Fruit fly (Drosophila melanogaster): ENCODE data around the gene CG12204.
A peak's percentile ranks its signal among the peaks of the same experiment; 100 is the strongest.

CG12204 gene

DNA sequence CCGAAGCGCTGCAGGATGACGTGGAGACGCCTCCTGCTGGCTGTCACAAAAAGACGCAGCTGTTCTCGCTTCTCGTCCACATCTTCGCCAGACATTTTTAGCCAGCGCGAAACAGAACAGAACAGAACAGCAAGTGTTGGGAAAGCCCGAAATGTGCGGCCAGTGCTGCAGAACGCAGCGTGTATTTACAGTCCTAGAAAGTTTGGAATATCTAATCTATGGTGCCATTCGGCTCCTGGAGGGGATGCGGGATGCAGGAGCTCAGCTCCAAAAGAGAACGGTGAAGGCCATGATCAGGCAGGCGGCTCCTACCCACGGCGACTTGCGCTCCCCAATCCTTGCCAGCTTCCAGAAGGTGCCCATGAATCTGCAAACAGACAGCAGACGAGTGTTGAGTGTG is at the start of gene CG12204:
Gene CG12204, minus strand, starts transcription at position 117 of the 400 bp plus-strand sequence.
- TF ChIP-seq noc (tag; optimal IDR thresholded peaks at IDR 0.05), result no peak

- no peak for TF ChIP-seq noc (tag; optimal IDR thresholded peaks at IDR 0.05)
These were observed 41.2 kb upstream of the CG12204 start for dm6 chrX:19535394-19535793.

DNA sequence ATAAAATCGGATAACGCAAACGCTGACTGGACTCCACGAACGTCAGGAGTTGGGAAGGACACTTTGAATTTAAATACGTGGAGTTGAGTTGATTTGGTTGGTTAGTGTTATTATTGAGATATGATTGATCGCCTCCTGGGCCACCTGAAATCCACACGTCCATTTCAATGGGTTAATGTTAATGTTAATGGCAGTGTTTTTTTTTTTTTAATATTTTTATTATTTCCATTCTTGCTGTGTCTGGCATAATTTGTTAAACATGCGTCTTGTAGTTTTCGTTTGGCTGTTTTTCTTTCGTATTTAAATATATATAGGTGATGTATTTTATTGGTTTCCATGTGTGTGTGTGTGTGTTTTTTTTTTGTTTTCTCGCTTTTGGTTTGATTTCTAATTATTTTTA is 37.4 kb upstream of the CG12204 start, which contains the start of gene CG12231:
Gene CG12231, minus strand, starts transcription at position 101 of the 400 bp plus-strand sequence.
- no peak for TF ChIP-seq noc (tag; optimal IDR thresholded peaks at IDR 0.05)

DNA sequence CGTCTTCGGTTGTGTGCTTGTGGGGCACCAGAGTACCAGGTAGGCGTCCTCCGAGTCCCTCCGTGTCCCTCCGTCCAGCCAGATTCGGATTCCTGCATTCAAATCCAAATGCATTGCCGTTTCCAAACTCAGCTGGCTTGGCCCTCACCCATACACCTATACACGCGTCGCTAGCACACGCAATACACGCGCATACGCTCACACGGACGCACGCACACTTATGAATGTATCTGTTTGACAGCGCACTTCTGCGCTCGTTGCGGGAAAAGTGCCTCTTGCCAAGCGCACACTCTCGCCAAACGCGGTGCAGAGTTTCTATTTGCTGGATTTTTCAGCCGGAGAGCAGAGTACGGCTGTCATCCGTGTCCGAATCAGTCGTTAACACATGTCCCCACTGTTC is 28.4 kb upstream of the CG12204 start:
- TF ChIP-seq noc (tag; optimal IDR thresholded peaks at IDR 0.05), result no peak

dm6 chrX:19521753-19522383 is 27.7 kb upstream of the CG12204 start, which contains the start of the genes Idh3a and CoRest:
Idh3a (minus strand) TSS chrX:19521810.
CoRest (plus strand) TSS chrX:19521929.
- no peak for TF ChIP-seq noc (tag; optimal IDR thresholded peaks at IDR 0.05)

dm6 chrX:19520888-19521287 is 26.7 kb upstream of the CG12204 start:
- no peak for TF ChIP-seq noc (tag; optimal IDR thresholded peaks at IDR 0.05)

DNA sequence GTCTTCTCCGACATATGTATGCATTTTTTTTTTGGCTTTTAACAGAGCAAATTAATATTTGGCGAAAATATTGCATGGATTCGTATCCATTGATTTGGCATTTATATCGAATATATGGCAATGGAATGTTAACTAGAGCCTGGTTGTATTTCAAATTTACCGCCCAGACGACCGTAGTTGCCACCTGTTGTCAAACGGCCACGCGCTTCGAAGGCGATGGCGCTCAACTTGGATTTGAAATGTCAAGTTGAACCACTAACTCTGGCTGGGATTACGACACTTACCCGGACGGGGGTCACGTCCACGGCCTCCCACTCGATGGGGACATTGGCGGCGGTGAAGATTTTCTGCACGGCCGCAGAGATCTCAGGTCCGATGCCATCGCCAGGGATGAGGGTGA is 26.2 kb upstream of the CG12204 start:
- TF ChIP-seq noc (tag; optimal IDR thresholded peaks at IDR 0.05), result no peak

- no peak for TF ChIP-seq noc (tag; optimal IDR thresholded peaks at IDR 0.05)
These were observed 16.0 kb upstream of the CG12204 start for dm6 chrX:19510204-19510603.

- TF ChIP-seq noc (tag; optimal IDR thresholded peaks at IDR 0.05), result peak; percentile 58
These were observed 11.4 kb upstream of the CG12204 start for dm6 chrX:19505334-19506185.

DNA sequence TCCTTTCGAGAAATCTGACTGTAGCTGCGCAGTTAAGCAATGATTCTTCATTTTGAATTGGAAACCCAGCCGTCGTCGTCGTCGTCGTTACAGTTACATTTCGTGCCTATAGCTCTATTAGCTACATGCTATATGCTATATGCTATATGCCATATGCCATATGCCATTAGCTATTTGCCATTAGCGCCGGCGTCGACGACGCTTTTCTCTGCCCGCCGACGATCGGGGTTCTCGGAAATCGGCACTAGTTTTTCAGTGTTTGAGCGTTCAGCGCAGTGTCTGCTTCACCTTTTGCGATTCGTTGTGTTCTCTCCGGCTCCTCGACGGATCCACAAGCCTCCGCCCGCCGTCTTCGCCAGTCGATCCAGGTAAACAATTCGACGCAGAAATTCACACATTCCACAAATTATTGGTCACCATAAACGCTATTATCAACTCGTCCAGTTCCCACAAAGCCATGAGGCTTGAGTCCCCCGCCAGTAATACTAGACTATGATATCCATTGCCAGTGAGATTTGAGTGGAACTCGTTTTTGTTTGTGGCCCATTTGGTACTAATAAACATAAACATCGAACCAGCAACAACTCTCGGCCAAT is 10.1 kb upstream of the CG12204 start:
- TF ChIP-seq noc (tag; optimal IDR thresholded peaks at IDR 0.05), result no peak

DNA sequence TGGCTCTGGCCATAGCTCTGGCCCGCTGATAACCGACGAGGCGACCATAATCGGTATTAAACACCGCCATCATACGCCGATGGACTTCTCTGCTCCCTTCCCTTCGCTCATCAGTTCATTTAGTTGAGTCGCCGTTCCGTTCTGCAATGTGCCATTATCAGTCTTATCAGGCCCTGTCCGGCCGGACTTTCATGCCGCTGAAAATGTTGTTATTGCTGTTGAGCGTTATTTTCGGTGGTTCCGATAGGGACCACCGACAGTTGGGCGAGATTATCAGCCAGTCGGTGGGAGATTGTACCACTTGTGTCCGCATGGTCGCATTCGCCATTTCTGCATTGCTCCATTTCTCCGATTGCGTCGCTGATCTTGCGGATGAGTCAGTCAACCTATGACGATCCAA is 7.1 kb upstream of the CG12204 start:
- peak; percentile 10 for TF ChIP-seq noc (tag; optimal IDR thresholded peaks at IDR 0.05)

- no peak for TF ChIP-seq noc (tag; optimal IDR thresholded peaks at IDR 0.05)
These were observed 4.6 kb upstream of the CG12204 start for dm6 chrX:19498755-19499321.

DNA sequence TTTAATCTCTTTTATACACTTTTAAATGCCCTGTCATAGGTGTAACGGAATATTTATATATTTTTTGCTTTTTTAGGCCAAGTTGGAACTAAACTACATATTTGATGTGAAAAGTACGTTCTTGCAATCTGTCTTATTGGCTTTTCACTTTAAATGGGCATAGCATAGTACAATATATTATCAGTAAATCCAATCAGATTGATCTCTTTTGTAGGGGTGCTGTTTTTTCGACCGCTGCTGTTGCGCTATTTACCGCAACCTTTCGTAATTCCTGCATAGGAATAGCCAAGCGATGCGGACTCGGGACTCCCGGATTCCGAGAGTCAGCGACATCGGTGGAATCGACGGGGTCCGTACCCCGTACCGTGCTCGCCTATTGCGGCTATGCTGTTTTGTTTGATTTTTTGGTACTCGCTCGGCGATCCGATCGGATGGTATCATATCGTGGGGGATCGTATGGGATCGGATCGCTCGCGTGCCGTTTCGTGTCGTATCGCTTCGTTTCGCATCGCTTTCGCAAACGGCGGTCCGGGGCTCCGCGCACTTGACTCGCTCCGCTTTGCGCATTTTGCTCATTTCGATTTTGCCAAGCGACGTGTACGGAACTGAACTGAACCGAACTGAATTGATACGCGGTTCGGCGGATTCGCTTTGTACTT is 3.7 kb upstream of the CG12204 start:
- TF ChIP-seq noc (tag; optimal IDR thresholded peaks at IDR 0.05), result peak; percentile 53

- TF ChIP-seq noc (tag; optimal IDR thresholded peaks at IDR 0.05), result peak; percentile 21
These were observed 2.6 kb upstream of the CG12204 start for dm6 chrX:19496808-19497259.

Measured in whole organism, larva.